In the genomic region with DNA sequence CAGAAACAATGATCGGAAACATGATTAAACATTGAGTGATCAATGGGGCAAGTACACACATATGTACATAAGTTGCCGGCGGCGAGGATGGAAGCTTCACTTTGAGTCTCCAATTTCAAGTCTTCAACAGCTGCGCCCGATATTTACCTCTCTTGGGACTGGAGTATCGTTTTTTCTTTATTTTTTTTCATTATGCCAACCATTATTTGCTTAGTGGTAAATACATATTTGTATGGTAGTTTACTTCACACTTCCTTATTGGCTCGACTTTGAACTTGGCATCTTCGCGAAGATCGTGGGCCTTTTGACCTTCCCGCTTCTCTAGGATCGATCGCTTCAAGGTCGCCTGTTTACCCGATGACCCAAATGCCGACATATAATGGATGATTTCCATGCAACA, we compare ENCODE assay signal across 2 fruit fly cellular contexts.
TF ChIP-seq lines count a peak whose summit lies in the region.

No protein-coding gene starts in this region.

- TF ChIP-seq CTCF in whole organism, embryonic (GFP tag; optimal IDR thresholded peaks at IDR 0.05; lab: Kevin White, UChicago): no peak

TF ChIP-seq in whole organism, embryonic, 481 proteins besides CTCF, POLR2A, EP300 and RAD21 (continues in another document):
- no peak for TF ChIP-seq tx (GFP tag; optimal IDR thresholded peaks at IDR 0.05; lab: Kevin White, UChicago)
- TF ChIP-seq croc (GFP tag; conservative IDR thresholded peaks at IDR 0.05; lab: Robert Waterston, UW): no peak
- TF ChIP-seq run (tag; optimal IDR thresholded peaks at IDR 0.05; lab: Kevin White, UChicago): peak; percentile 17
- peak; percentile 31 for TF ChIP-seq wek (GFP tag; optimal IDR thresholded peaks at IDR 0.05; lab: Kevin White, UChicago)
- TF ChIP-seq CG1529 (GFP tag; optimal IDR thresholded peaks at IDR 0.05; lab: Kevin White, UChicago): peak; percentile 39
- no peak for TF ChIP-seq CG12155 (GFP tag; optimal IDR thresholded peaks at IDR 0.05; lab: Kevin White, UChicago)
- no peak for TF ChIP-seq Lim3 (GFP tag; IDR thresholded peaks at IDR 0.05; lab: Robert Waterston, UW)
- no peak for TF ChIP-seq aop (GFP tag; IDR thresholded peaks at IDR 0.05; lab: Robert Waterston, UW)
- TF ChIP-seq CG11093 (GFP tag; IDR thresholded peaks at IDR 0.05; lab: Robert Waterston, UW): no peak
- no peak for TF ChIP-seq CG32772 (GFP tag; IDR thresholded peaks at IDR 0.05; lab: Robert Waterston, UW)
- no peak for TF ChIP-seq br (optimal IDR thresholded peaks at IDR 0.05; lab: Kevin White, UChicago)
- TF ChIP-seq CG43689 (GFP tag; IDR thresholded peaks at IDR 0.05; lab: Robert Waterston, UW): 0 out of 2 replicates have a peak, but pooled peaks have one; percentile 40
- TF ChIP-seq gcm (GFP tag; optimal IDR thresholded peaks at IDR 0.05; lab: Kevin White, UChicago): peak; percentile 27
- TF ChIP-seq stc (GFP tag; IDR thresholded peaks at IDR 0.05; lab: Robert Waterston, UW): peak; percentile 37; the same call in 1 of the 2 replicates
- TF ChIP-seq zfh1 (GFP tag; IDR thresholded peaks at IDR 0.05; lab: Robert Waterston, UW): peak; percentile 39; the same call in 1 of the 3 replicates
- no peak for TF ChIP-seq CG14441 (GFP tag; IDR thresholded peaks at IDR 0.05; lab: Robert Waterston, UW)
- no peak for TF ChIP-seq oc (tag; optimal IDR thresholded peaks at IDR 0.05; lab: Kevin White, UChicago)
- no peak for TF ChIP-seq Mad (GFP tag; optimal IDR thresholded peaks at IDR 0.05; lab: Kevin White, UChicago)
- TF ChIP-seq her (GFP tag; optimal IDR thresholded peaks at IDR 0.05; lab: Kevin White, UChicago): peak; percentile 33
- TF ChIP-seq Ets97D (GFP tag; optimal IDR thresholded peaks at IDR 0.05; lab: Kevin White, UChicago): no peak
- TF ChIP-seq onecut (GFP tag; IDR thresholded peaks at IDR 0.05; lab: Robert Waterston, UW): peak; percentile 19; the same call in 1 of the 2 replicates
- TF ChIP-seq fru (optimal IDR thresholded peaks at IDR 0.05; lab: Kevin White, UChicago): no peak
- no peak for TF ChIP-seq HLH4C (GFP tag; IDR thresholded peaks at IDR 0.05; lab: Robert Waterston, UW; ENCODE audit: partially characterized antibody)
- TF ChIP-seq CG6791 (GFP tag; IDR thresholded peaks at IDR 0.05; lab: Robert Waterston, UW; ENCODE audit: partially characterized antibody): no peak
- TF ChIP-seq crol (GFP tag; IDR thresholded peaks at IDR 0.05; lab: Robert Waterston, UW): no peak
- no peak for TF ChIP-seq al (GFP tag; IDR thresholded peaks at IDR 0.05; lab: Robert Waterston, UW)
- TF ChIP-seq lbe (GFP tag; optimal IDR thresholded peaks at IDR 0.05; lab: Kevin White, UChicago): no peak
- TF ChIP-seq pho (GFP tag; optimal IDR thresholded peaks at IDR 0.05; lab: Kevin White, UChicago): peak; percentile 26
- peak; percentile 3 for TF ChIP-seq CG4820 (GFP tag; optimal IDR thresholded peaks at IDR 0.05; lab: Kevin White, UChicago)
- no peak for TF ChIP-seq pb (GFP tag; optimal IDR thresholded peaks at IDR 0.05; lab: Kevin White, UChicago)
- no peak for TF ChIP-seq CG12769 (tag; optimal IDR thresholded peaks at IDR 0.05; lab: Kevin White, UChicago)
- TF ChIP-seq Rfx (GFP tag; IDR thresholded peaks at IDR 0.05; lab: Robert Waterston, UW): peak; percentile 10; the same call in 1 of the 2 replicates
- TF ChIP-seq Max (GFP tag; optimal IDR thresholded peaks at IDR 0.05; lab: Kevin White, UChicago): no peak
- no peak for TF ChIP-seq Oaz (GFP tag; IDR thresholded peaks at IDR 0.05; lab: Robert Waterston, UW)
- TF ChIP-seq Fer1 (GFP tag; optimal IDR thresholded peaks at IDR 0.05; lab: Kevin White, UChicago): peak; percentile 57
- no peak for TF ChIP-seq CG4424 (GFP tag; optimal IDR thresholded peaks at IDR 0.05; lab: Kevin White, UChicago)
- no peak for TF ChIP-seq lov (optimal IDR thresholded peaks at IDR 0.05; lab: Kevin White, UChicago)
- TF ChIP-seq lov (GFP tag; IDR thresholded peaks at IDR 0.05; lab: Robert Waterston, UW): no peak
- TF ChIP-seq CG11456 (GFP tag; IDR thresholded peaks at IDR 0.05; lab: Robert Waterston, UW): 0 out of 3 replicates have a peak, but pooled peaks have one; percentile 48
- no peak for TF ChIP-seq CG14667 (GFP tag; IDR thresholded peaks at IDR 0.05; lab: Robert Waterston, UW)
- no peak for TF ChIP-seq CG1602 (GFP tag; optimal IDR thresholded peaks at IDR 0.05; lab: Kevin White, UChicago)
- peak; percentile 40 for TF ChIP-seq Fer3 (tag; optimal IDR thresholded peaks at IDR 0.05; lab: Kevin White, UChicago)
- TF ChIP-seq CG15011 (GFP tag; optimal IDR thresholded peaks at IDR 0.05; lab: Kevin White, UChicago): peak; percentile 48
- TF ChIP-seq CG12391 (tag; optimal IDR thresholded peaks at IDR 0.05; lab: Kevin White, UChicago): no peak

TF ChIP-seq in whole organism, prepupa, 60 proteins besides CTCF, POLR2A, EP300 and RAD21:
- TF ChIP-seq CG15336 (GFP tag; IDR thresholded peaks at IDR 0.05; lab: Robert Waterston, UW) (no peak), Eip78C (GFP tag; lab: Kevin White, UChicago) (peak; percentile 41), fkh (GFP tag; optimal IDR thresholded peaks at IDR 0.05; lab: Kevin White, UChicago) (peak; percentile 63)

Comparison
In these comparisons a context has a peak if more than half of its experiments do, and no peak if none do; other contexts are left out.
1. Of the 7 proteins assayed by ChIP-seq in both whole organism, embryonic and whole organism, prepupa: peak only in whole organism, embryonic: Blimp-1, CG6854 and Sox102F; only in whole organism, prepupa: none; in both: none; in neither: 4.